Fruit fly (Drosophila melanogaster) whole organism, embryonic: Measurements from ENCODE around the gene Cpr76Bc.
A peak's percentile ranks its signal among the peaks of the same experiment; 100 is the strongest.

Experiments
- CG10321 ChIP-seq: fragments of 200-800 bp; sonication (Bioruptor generic); IDR thresholded peaks from 2 replicates; pipeline ENCODE4 v1.3.6; 2022; ENCODE audit warnings: missing biosample characterization, missing genetic modification characterization
- CG12391 ChIP-seq: fragments of 200-800 bp; sonication (Bioruptor generic); optimal IDR thresholded peaks from 3 replicates; lab custom pipeline; 2018; ENCODE audit warnings: missing biosample characterization, mild to moderate bottlenecking, missing genetic modification characterization, moderate library complexity
- CG13775 ChIP-seq: fragments of 200-800 bp; sonication (Bioruptor generic); optimal IDR thresholded peaks from 3 replicates; lab custom pipeline; 2017; ENCODE audit warnings: missing biosample characterization, mild to moderate bottlenecking, missing genetic modification characterization
- CG1529 ChIP-seq: fragments of 200-800 bp; sonication (Bioruptor generic); optimal IDR thresholded peaks from 3 replicates; lab custom pipeline; 2018; ENCODE audit warnings: missing biosample characterization, missing genetic modification characterization
- CG15696 ChIP-seq: fragments of 200-800 bp; sonication (Bioruptor generic); optimal IDR thresholded peaks from 2 replicates; lab custom pipeline; 2019; ENCODE audit warnings: missing biosample characterization, mild to moderate bottlenecking, missing genetic modification characterization, moderate library complexity
- CG1602 ChIP-seq: fragments of 200-800 bp; sonication (Bioruptor generic); optimal IDR thresholded peaks from 3 replicates; lab custom pipeline; 2016; ENCODE audit warnings: missing biosample characterization, missing genetic modification characterization
- CG16779 ChIP-seq: fragments of 200-800 bp; sonication (Bioruptor generic); IDR thresholded peaks from 2 replicates; pipeline ENCODE4 v1.3.6; 2022; ENCODE audit warnings: missing biosample characterization, missing genetic modification characterization
- CG16815 ChIP-seq: fragments of 200-800 bp; sonication (Bioruptor generic); optimal IDR thresholded peaks from 3 replicates; lab custom pipeline; 2017; ENCODE audit warnings: missing biosample characterization, mild to moderate bottlenecking, missing genetic modification characterization
- CG17829 ChIP-seq: fragments of 200-800 bp; optimal IDR thresholded peaks from 2 replicates; lab custom pipeline; 2019; ENCODE audit warnings: missing biosample characterization, mild to moderate bottlenecking, missing genetic modification characterization, moderate library complexity
- CG17912 ChIP-seq: fragments of 200-800 bp; sonication (Bioruptor generic); optimal IDR thresholded peaks from 2 replicates; lab custom pipeline; 2018; ENCODE audit warnings: missing biosample characterization, mild to moderate bottlenecking, missing genetic modification characterization
- CG18476 ChIP-seq: fragments of 200-800 bp; sonication (Bioruptor generic); optimal IDR thresholded peaks from 2 replicates; lab custom pipeline; 2016; ENCODE audit warnings: missing biosample characterization, mild to moderate bottlenecking, missing genetic modification characterization
- CG18764 ChIP-seq: fragments of 200-800 bp; sonication (Bioruptor generic); optimal IDR thresholded peaks from 3 replicates; lab custom pipeline; 2016; ENCODE audit warnings: missing biosample characterization, missing genetic modification characterization
- CG31388 ChIP-seq: fragments of 200-800 bp; sonication (Bioruptor generic); optimal IDR thresholded peaks from 2 replicates; lab custom pipeline; 2016; ENCODE audit warnings: missing biosample characterization, missing genetic modification characterization
- CG33213 ChIP-seq: fragments of 200-800 bp; sonication (Bioruptor generic); optimal IDR thresholded peaks from 3 replicates; lab custom pipeline; 2016; ENCODE audit warnings: missing biosample characterization, missing genetic modification characterization
- CG34422 ChIP-seq: fragments of 200-800 bp; sonication (Bioruptor generic); IDR thresholded peaks from 3 replicates; pipeline ENCODE4 v1.3.6; 2022; ENCODE audit warnings: missing biosample characterization, missing genetic modification characterization
- CG7357 ChIP-seq: fragments of 200-800 bp; sonication (Bioruptor generic); IDR thresholded peaks from 3 replicates; pipeline ENCODE4 v1.3.6; 2022; ENCODE audit warnings: missing biosample characterization, missing genetic modification characterization
- CG7745 ChIP-seq: fragments of 200-800 bp; sonication (Bioruptor generic); optimal IDR thresholded peaks from 2 replicates; lab custom pipeline; 2018; ENCODE audit warnings: missing biosample characterization, mild to moderate bottlenecking, missing genetic modification characterization, moderate library complexity
- CG7987 ChIP-seq: fragments of 200-800 bp; sonication (Bioruptor generic); optimal IDR thresholded peaks from 2 replicates; lab custom pipeline; 2018; ENCODE audit warnings: missing biosample characterization, mild to moderate bottlenecking, missing genetic modification characterization, moderate library complexity
- CG9215 ChIP-seq: fragments of 200-800 bp; sonication (Bioruptor generic); IDR thresholded peaks from 2 replicates; pipeline ENCODE4 v1.3.6; 2022; ENCODE audit warnings: missing biosample characterization, missing genetic modification characterization
- CHES-1-like ChIP-seq: fragments of 200-800 bp; sonication (Bioruptor generic); optimal IDR thresholded peaks from 2 replicates; lab custom pipeline; 2016; ENCODE audit warnings: missing biosample characterization, missing genetic modification characterization
- CTCF ChIP-seq: fragments of 200-800 bp; sonication (Bioruptor generic); optimal IDR thresholded peaks from 2 replicates; lab custom pipeline; 2017; ENCODE audit warnings: missing biosample characterization, mild to moderate bottlenecking, missing genetic modification characterization, moderate library complexity
- Dfd ChIP-seq, 2 experiments: fragments of >200 bp; optimal IDR thresholded peaks; 2 replicates each; lab custom pipeline; 2017; ENCODE audit warnings: missing biosample characterization in 2 of 2, missing genetic modification characterization in 2 of 2
- Eip74EF ChIP-seq, 2 experiments: fragments of 200-800 bp in 1 of 2; fragments of >200 bp in 1 of 2; sonication (Bioruptor generic) in 1 of 2; optimal IDR thresholded peaks; 2 replicates each; lab custom pipeline; 2017 to 2019; ENCODE audit warnings: missing biosample characterization in 2 of 2, missing genetic modification characterization in 2 of 2, mild to moderate bottlenecking in 1 of 2, moderate library complexity in 1 of 2
- Fer2 ChIP-seq: fragments of 200-800 bp; sonication (Bioruptor generic); optimal IDR thresholded peaks from 2 replicates; lab custom pipeline; 2018; ENCODE audit warnings: missing biosample characterization, mild to moderate bottlenecking, missing genetic modification characterization, moderate library complexity
- HmgZ ChIP-seq: fragments of 200-800 bp; sonication (Bioruptor generic); optimal IDR thresholded peaks from 2 replicates; lab custom pipeline; 2018; ENCODE audit warnings: missing biosample characterization, mild to moderate bottlenecking, missing genetic modification characterization
- Hr51 ChIP-seq, 2 experiments: fragments of 200-800 bp; sonication (Bioruptor generic); optimal IDR thresholded peaks; 2 replicates in 1 of 2; 3 replicates in 1 of 2; lab custom pipeline; 2016 to 2018; ENCODE audit warnings: missing biosample characterization in 2 of 2, missing genetic modification characterization in 2 of 2, mild to moderate bottlenecking in 1 of 2, moderate library complexity in 1 of 2
- Lpt ChIP-seq: fragments of >200 bp; optimal IDR thresholded peaks from 2 replicates; lab custom pipeline; 2018; ENCODE audit warnings: missing biosample characterization, missing genetic modification characterization
- MBD-R2 ChIP-seq: fragments of 200-800 bp; sonication (Bioruptor generic); IDR thresholded peaks from 2 replicates; pipeline ENCODE4 v1.3.6; 2022; ENCODE audit warnings: missing biosample characterization, missing genetic modification characterization
- Optix ChIP-seq: fragments of 200-800 bp; sonication (Bioruptor generic); IDR thresholded peaks from 3 replicates; pipeline ENCODE4 v1.3.6; 2022; ENCODE audit warnings: missing biosample characterization, missing genetic modification characterization
- PHDP ChIP-seq: fragments of 200-800 bp; sonication (Bioruptor generic); optimal IDR thresholded peaks from 3 replicates; lab custom pipeline; 2018; ENCODE audit warnings: missing biosample characterization, mild to moderate bottlenecking, missing genetic modification characterization, moderate library complexity
- Six4 ChIP-seq: fragments of 200-800 bp; sonication (Bioruptor generic); optimal IDR thresholded peaks from 2 replicates; lab custom pipeline; 2016; ENCODE audit warnings: missing biosample characterization, missing genetic modification characterization
- Vsx1 ChIP-seq: fragments of 200-800 bp; sonication (Bioruptor generic); optimal IDR thresholded peaks from 2 replicates; lab custom pipeline; 2017; ENCODE audit warnings: missing biosample characterization, mild to moderate bottlenecking, missing genetic modification characterization, missing genetic modification reagents
- ab ChIP-seq: fragments of 200-800 bp; sonication (Bioruptor generic); optimal IDR thresholded peaks from 2 replicates; lab custom pipeline; 2016; ENCODE audit warnings: missing biosample characterization, missing genetic modification characterization
- cad ChIP-seq: fragments of >200 bp; optimal IDR thresholded peaks from 2 replicates; lab custom pipeline; 2017; ENCODE audit warnings: missing biosample characterization, missing genetic modification characterization
- cato ChIP-seq: fragments of 200-800 bp; sonication (Bioruptor generic); optimal IDR thresholded peaks from 2 replicates; lab custom pipeline; 2016; ENCODE audit warnings: missing biosample characterization, missing genetic modification characterization, borderline replicate concordance
- caup ChIP-seq: fragments of 200-800 bp; sonication (Bioruptor generic); optimal IDR thresholded peaks from 3 replicates; lab custom pipeline; 2017; ENCODE audit warnings: missing biosample characterization, mild to moderate bottlenecking, missing genetic modification characterization, moderate library complexity; ENCODE audit not compliant: severe bottlenecking
- da ChIP-seq: fragments of 200-800 bp; sonication (Bioruptor generic); optimal IDR thresholded peaks from 2 replicates; lab custom pipeline; 2016; ENCODE audit warnings: missing biosample characterization, missing genetic modification characterization
- esg ChIP-seq: fragments of 200-800 bp; sonication (Bioruptor generic); conservative IDR thresholded peaks from 2 replicates; pipeline ENCODE4 v1.3.6; 2022; ENCODE audit warnings: missing biosample characterization, missing genetic modification characterization
- gem ChIP-seq: fragments of 200-800 bp; sonication (Bioruptor generic); optimal IDR thresholded peaks from 2 replicates; lab custom pipeline; 2019; ENCODE audit warnings: missing biosample characterization, mild to moderate bottlenecking, missing genetic modification characterization, moderate library complexity
- grn ChIP-seq: fragments of 200-800 bp; sonication (Bioruptor generic); optimal IDR thresholded peaks from 3 replicates; lab custom pipeline; 2017; ENCODE audit warnings: missing biosample characterization, missing genetic modification characterization
- hkb ChIP-seq, 2 experiments: fragments of 200-800 bp in 1 of 2; fragments of >200 bp in 1 of 2; sonication (Bioruptor generic) in 1 of 2; IDR thresholded peaks in 1 of 2; optimal IDR thresholded peaks in 1 of 2; 2 replicates each; pipeline versions ENCODE4 v1.3.6 to Lab custom; 2017 to 2022; ENCODE audit warnings: missing biosample characterization in 1 of 2, missing genetic modification characterization in 1 of 2
- hth ChIP-seq: fragments of >200 bp; optimal IDR thresholded peaks from 2 replicates; lab custom pipeline; 2017; ENCODE audit warnings: inconsistent platforms
- jumu ChIP-seq: fragments of 200-800 bp; sonication (Bioruptor generic); optimal IDR thresholded peaks from 3 replicates; lab custom pipeline; 2016; ENCODE audit warnings: missing biosample characterization, missing genetic modification characterization
- klu ChIP-seq: fragments of 200-800 bp; sonication (Bioruptor generic); IDR thresholded peaks from 2 replicates; pipeline ENCODE4 v1.3.6; 2022; ENCODE audit warnings: missing biosample characterization, missing genetic modification characterization
- odd ChIP-seq: fragments of 200-800 bp; sonication (Bioruptor generic); optimal IDR thresholded peaks from 2 replicates; lab custom pipeline; 2017; ENCODE audit warnings: missing biosample characterization, mild to moderate bottlenecking, missing genetic modification characterization
- pum ChIP-seq: fragments of 200-800 bp; sonication (Bioruptor generic); optimal IDR thresholded peaks from 2 replicates; lab custom pipeline; 2016; ENCODE audit warnings: missing biosample characterization, missing genetic modification characterization
- sima ChIP-seq: fragments of 200-800 bp; sonication (Bioruptor generic); optimal IDR thresholded peaks from 2 replicates; lab custom pipeline; 2016; ENCODE audit warnings: missing biosample characterization, missing genetic modification characterization
- sr ChIP-seq: fragments of 200-800 bp; sonication (Bioruptor generic); IDR thresholded peaks from 3 replicates; pipeline ENCODE4 v1.3.6; 2022; ENCODE audit warnings: missing biosample characterization, missing genetic modification characterization
- tio ChIP-seq: fragments of 200-800 bp; sonication (Bioruptor generic); optimal IDR thresholded peaks from 2 replicates; lab custom pipeline; 2017; ENCODE audit warnings: missing biosample characterization, missing genetic modification characterization, inconsistent platforms
- zfh1 ChIP-seq: fragments of 200-800 bp; sonication (Bioruptor generic); IDR thresholded peaks from 3 replicates; pipeline ENCODE4 v1.3.6; 2022; ENCODE audit warnings: missing biosample characterization, missing genetic modification characterization

The Cpr76Bc gene

dm6 chr3L:19560695-19561246 is 40.0 kb downstream of the Cpr76Bc start (continued):
- peak; percentile 71; the same call in 2 of the 3 replicates for TF ChIP-seq sr (GFP tag; lab: Robert Waterston, UW)
- peak; percentile 90 for TF ChIP-seq CHES-1-like (GFP tag; lab: Kevin White, UChicago)
- peak; percentile 95 for TF ChIP-seq CG1602
- TF ChIP-seq CG10321 (GFP tag; lab: Robert Waterston, UW), result peak; percentile 67; the same call in 1 of the 2 replicates
- peak; percentile 95 for TF ChIP-seq CG13775 (GFP tag; lab: Kevin White, UChicago)
- peak; percentile 88 for TF ChIP-seq cato (GFP tag; lab: Kevin White, UChicago)
- TF ChIP-seq CG9215 (GFP tag; lab: Robert Waterston, UW), result peak; percentile 87
- TF ChIP-seq Dfd (GFP tag; optimal IDR thresholded peaks at IDR 0.05; lab: Kevin White, UChicago), result no peak
- peak; percentile 92 for TF ChIP-seq MBD-R2 (GFP tag; lab: Robert Waterston, UW)
- TF ChIP-seq zfh1 (GFP tag; lab: Robert Waterston, UW), result peak; percentile 98
- TF ChIP-seq CG7987 (GFP tag; lab: Kevin White, UChicago), result peak; percentile 78
- peak; percentile 96 for TF ChIP-seq CG34422 (GFP tag; lab: Robert Waterston, UW)
- peak; percentile 94 for TF ChIP-seq pum (GFP tag; lab: Kevin White, UChicago)
- peak in 1 of 2 experiments; percentile 92 for TF ChIP-seq Eip74EF (GFP tag; optimal IDR thresholded peaks at IDR 0.05; lab: Kevin White, UChicago)
- TF ChIP-seq Optix (GFP tag; lab: Robert Waterston, UW), result peak; percentile 94
- TF ChIP-seq CG1529 (GFP tag; lab: Kevin White, UChicago), result peak; percentile 92
- peak; percentile 91 for TF ChIP-seq Fer2 (tag; lab: Kevin White, UChicago)
- peak; percentile 92 for TF ChIP-seq tio (GFP tag; lab: Kevin White, UChicago)
- peak; percentile 97 for TF ChIP-seq CG12391 (tag; lab: Kevin White, UChicago)
- peak; percentile 92 for TF ChIP-seq odd (GFP tag; lab: Kevin White, UChicago)
- peak; percentile 68 for TF ChIP-seq grn (GFP tag; lab: Kevin White, UChicago)
- TF ChIP-seq CG31388, result peak; percentile 90
- peak; percentile 84 for TF ChIP-seq CG7745 (tag; lab: Kevin White, UChicago)
- peak; percentile 98 for TF ChIP-seq CG17829 (tag; lab: Kevin White, UChicago)
- TF ChIP-seq gem (tag; lab: Kevin White, UChicago), result peak; percentile 98
- TF ChIP-seq klu (GFP tag; lab: Robert Waterston, UW), result peak; percentile 91
- TF ChIP-seq CG17912 (GFP tag; lab: Kevin White, UChicago), result peak; percentile 81
- TF ChIP-seq CG18476, result peak; percentile 92
- peak; percentile 86 for TF ChIP-seq sima
- TF ChIP-seq CG15696 (tag; lab: Kevin White, UChicago), result peak; percentile 99
- peak; percentile 93 for TF ChIP-seq esg (GFP tag; lab: Robert Waterston, UW)
- TF ChIP-seq jumu (GFP tag; lab: Kevin White, UChicago), result peak; percentile 88
- TF ChIP-seq Vsx1 (GFP tag; lab: Kevin White, UChicago), result peak; percentile 92
- peak; percentile 92 for TF ChIP-seq CG18764 (GFP tag; lab: Kevin White, UChicago)
- peak; percentile 94 for TF ChIP-seq Hr51 (GFP tag; optimal IDR thresholded peaks at IDR 0.05; lab: Kevin White, UChicago)
- TF ChIP-seq hkb (optimal IDR thresholded peaks at IDR 0.05; lab: Kevin White, UChicago), result no peak
- TF ChIP-seq hkb (GFP tag; IDR thresholded peaks at IDR 0.05; lab: Robert Waterston, UW), result peak; percentile 97
- TF ChIP-seq cad, result no peak
- peak; percentile 95 for TF ChIP-seq PHDP
- TF ChIP-seq CG16815 (GFP tag; lab: Kevin White, UChicago), result peak; percentile 95
- TF ChIP-seq CTCF, result peak; percentile 47
- TF ChIP-seq Six4 (GFP tag; lab: Kevin White, UChicago), result peak; percentile 91
- TF ChIP-seq CG16779 (GFP tag; lab: Robert Waterston, UW), result peak; percentile 76; the same call in 1 of the 2 replicates
- no peak for TF ChIP-seq Lpt (GFP tag; lab: Kevin White, UChicago)
- TF ChIP-seq hth (lab: Kevin White, UChicago), result no peak
- TF ChIP-seq ab (GFP tag; lab: Kevin White, UChicago), result peak; percentile 75
- peak; percentile 95 for TF ChIP-seq HmgZ (tag; lab: Kevin White, UChicago)
- peak; percentile 91 for TF ChIP-seq CG33213 (GFP tag; lab: Kevin White, UChicago)
- TF ChIP-seq caup (GFP tag; lab: Kevin White, UChicago), result peak; percentile 94
- peak; percentile 87 for TF ChIP-seq CG7357
- peak; percentile 67 for TF ChIP-seq da (GFP tag; lab: Kevin White, UChicago)
